Worm (Caenorhabditis elegans): ENCODE measurements around the gene srd-21.

DNA sequence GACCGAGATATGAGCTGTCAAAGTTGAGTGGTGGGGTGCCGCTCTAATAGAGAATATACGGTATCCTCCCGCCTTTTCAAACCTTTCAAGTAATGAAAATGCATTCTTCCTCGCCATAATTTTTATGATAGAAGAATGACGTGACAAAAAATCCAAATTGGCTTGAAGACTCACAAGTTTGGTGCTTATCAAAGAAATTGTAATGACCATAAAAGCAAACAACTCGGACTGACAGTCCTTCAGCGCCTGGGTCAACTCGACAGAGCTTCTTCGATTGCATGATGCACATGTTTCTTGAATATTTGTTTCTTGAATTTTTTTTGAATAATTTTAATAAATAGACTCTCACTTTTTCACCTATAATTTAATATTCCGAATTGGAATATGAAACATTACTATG, 24.2 kb upstream of the srd-21 start:
- TF ChIP-seq mef-2 (tag; optimal IDR thresholded peaks at IDR 0.05) (no peak), ama-1 (optimal IDR thresholded peaks at IDR 0.05) (no peak), nhr-90 (tag; optimal IDR thresholded peaks at IDR 0.05; ENCODE audit: poor library complexity) (no peak), lin-13 (GFP tag; optimal IDR thresholded peaks at IDR 0.05) (no peak), nhr-77 (tag; optimal IDR thresholded peaks at IDR 0.05) (no peak), nhr-237 (tag; optimal IDR thresholded peaks at IDR 0.05) (no peak), egl-27 (tag; optimal IDR thresholded peaks at IDR 0.05) (no peak), egl-13 (tag; optimal IDR thresholded peaks at IDR 0.05) (no peak), zag-1 (tag; optimal IDR thresholded peaks at IDR 0.05) (no peak)

Measured in whole organism, L1 larva.